In the genomic region with DNA sequence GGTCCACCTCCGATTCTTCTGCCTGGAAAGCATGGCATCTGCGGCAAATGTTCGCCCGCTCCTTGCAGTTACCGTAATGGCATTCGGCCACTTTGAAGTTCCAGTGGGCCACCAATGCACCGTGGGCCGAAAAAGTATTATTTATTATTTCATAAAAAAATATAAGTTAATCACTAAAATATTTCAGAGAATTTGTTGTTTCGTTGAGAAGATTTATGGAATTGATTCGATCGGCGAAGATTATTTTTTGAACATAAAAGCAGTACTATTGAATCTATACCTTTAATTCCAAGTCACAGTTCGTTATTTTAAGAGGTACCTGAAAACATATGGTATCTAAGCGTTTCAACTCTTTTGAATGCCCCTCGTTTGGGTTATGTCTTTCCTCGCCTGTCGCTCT, we compare ENCODE assay signal across 4 fruit fly cellular contexts.
A peak's percentile ranks its signal among the peaks of the same experiment; 100 is the strongest.
TF ChIP-seq lines count a peak whose summit lies in the region.

No protein-coding gene starts in this region.

- TF ChIP-seq CTCF in whole organism, embryonic (GFP tag; optimal IDR thresholded peaks at IDR 0.05; lab: Kevin White, UChicago) = no peak

TF ChIP-seq in whole organism, embryonic, 481 proteins besides CTCF, POLR2A, EP300 and RAD21:
- TF ChIP-seq CG15073 (GFP tag; optimal IDR thresholded peaks at IDR 0.05; lab: Kevin White, UChicago) (no peak), salm (tag; optimal IDR thresholded peaks at IDR 0.05; lab: Kevin White, UChicago) (no peak), CG11696 (GFP tag; IDR thresholded peaks at IDR 0.05; lab: Robert Waterston, UW) (no peak), bsh (GFP tag; optimal IDR thresholded peaks at IDR 0.05; lab: Kevin White, UChicago) (peak in 1 of 2 experiments; percentile 23), gem (tag; optimal IDR thresholded peaks at IDR 0.05; lab: Kevin White, UChicago) (peak; percentile 33), CG17361 (GFP tag; IDR thresholded peaks at IDR 0.05; lab: Robert Waterston, UW) (no peak), Hmx (GFP tag; optimal IDR thresholded peaks at IDR 0.05; lab: Kevin White, UChicago) (no peak), tup (GFP tag; optimal IDR thresholded peaks at IDR 0.05; lab: Kevin White, UChicago) (no peak)

TF ChIP-seq in whole organism, prepupa, 60 proteins besides CTCF, POLR2A, EP300 and RAD21 (continues in another document):
- TF ChIP-seq CG15336 (GFP tag; IDR thresholded peaks at IDR 0.05; lab: Robert Waterston, UW) (peak; percentile 42), CG32006 (GFP tag; optimal IDR thresholded peaks at IDR 0.05; lab: Kevin White, UChicago) (peak; percentile 23), OdsH (GFP tag; optimal IDR thresholded peaks at IDR 0.05; lab: Kevin White, UChicago) (peak; percentile 41), achi (GFP tag; optimal IDR thresholded peaks at IDR 0.05; lab: Kevin White, UChicago) (peak; percentile 62), CG6163 (GFP tag; IDR thresholded peaks at IDR 0.05; lab: Robert Waterston, UW) (peak; percentile 34; the same call in 1 of the 3 replicates), CG10631 (GFP tag; optimal IDR thresholded peaks at IDR 0.05; lab: Kevin White, UChicago) (peak; percentile 31), Hr39 (GFP tag; optimal IDR thresholded peaks at IDR 0.05; lab: Kevin White, UChicago) (peak; percentile 11), CG3032 (tag; optimal IDR thresholded peaks at IDR 0.05; lab: Kevin White, UChicago) (peak; percentile 28), Hr4 (GFP tag; optimal IDR thresholded peaks at IDR 0.05; lab: Kevin White, UChicago) (no peak), vri (GFP tag; optimal IDR thresholded peaks at IDR 0.05; lab: Kevin White, UChicago) (no peak), fd85E (GFP tag; optimal IDR thresholded peaks at IDR 0.05; lab: Kevin White, UChicago) (no peak), acj6 (GFP tag; optimal IDR thresholded peaks at IDR 0.05; lab: Kevin White, UChicago) (peak; percentile 47), lz (GFP tag; optimal IDR thresholded peaks at IDR 0.05; lab: Kevin White, UChicago) (peak; percentile 20), Eip78C (GFP tag; lab: Kevin White, UChicago) (peak; percentile 39), CG10669 (GFP tag; optimal IDR thresholded peaks at IDR 0.05; lab: Kevin White, UChicago) (peak; percentile 28), Ets96B (tag; optimal IDR thresholded peaks at IDR 0.05; lab: Kevin White, UChicago) (peak; percentile 33), CG6276 (GFP tag; optimal IDR thresholded peaks at IDR 0.05; lab: Kevin White, UChicago) (no peak), fkh (GFP tag; optimal IDR thresholded peaks at IDR 0.05; lab: Kevin White, UChicago) (no peak), CG8319 (GFP tag; optimal IDR thresholded peaks at IDR 0.05; lab: Kevin White, UChicago) (no peak), topi (GFP tag; optimal IDR thresholded peaks at IDR 0.05; lab: Kevin White, UChicago) (no peak), svp (GFP tag; lab: Kevin White, UChicago) (peak; percentile 57), fd59A (GFP tag; optimal IDR thresholded peaks at IDR 0.05; lab: Kevin White, UChicago) (peak; percentile 18), salr (GFP tag; optimal IDR thresholded peaks at IDR 0.05; lab: Kevin White, UChicago) (peak; percentile 19 to 26), pdm3 (GFP tag; optimal IDR thresholded peaks at IDR 0.05; lab: Kevin White, UChicago) (peak; percentile 40), CG8119 (GFP tag; IDR thresholded peaks at IDR 0.05; lab: Robert Waterston, UW) (peak; percentile 49; the same call in 1 of the 3 replicates), esn (GFP tag; optimal IDR thresholded peaks at IDR 0.05; lab: Kevin White, UChicago) (peak; percentile 27)

TF ChIP-seq in whole organism, pupa, 21 proteins besides CTCF, POLR2A, EP300 and RAD21:
- TF ChIP-seq gl (tag; optimal IDR thresholded peaks at IDR 0.05; lab: Kevin White, UChicago) = no peak
- TF ChIP-seq fd96Ca (GFP tag; IDR thresholded peaks at IDR 0.05; lab: Robert Waterston, UW) = no peak
- no peak for TF ChIP-seq D1 (tag; optimal IDR thresholded peaks at IDR 0.05; lab: Kevin White, UChicago)
- no peak for TF ChIP-seq CG32121 (GFP tag; IDR thresholded peaks at IDR 0.05; lab: Robert Waterston, UW)
- TF ChIP-seq CG10348 (GFP tag; IDR thresholded peaks at IDR 0.05; lab: Robert Waterston, UW) = no peak
- TF ChIP-seq CG8301 (tag; optimal IDR thresholded peaks at IDR 0.05; lab: Kevin White, UChicago) = peak; percentile 43
- TF ChIP-seq CG14655 (GFP tag; optimal IDR thresholded peaks at IDR 0.05; lab: Kevin White, UChicago) = peak; percentile 54
- TF ChIP-seq CG9948 (tag; optimal IDR thresholded peaks at IDR 0.05; lab: Kevin White, UChicago) = peak; percentile 55
- no peak for TF ChIP-seq Pif1A (GFP tag; optimal IDR thresholded peaks at IDR 0.05; lab: Kevin White, UChicago)
- peak; percentile 38 for TF ChIP-seq CG17806 (tag; optimal IDR thresholded peaks at IDR 0.05; lab: Kevin White, UChicago)
- TF ChIP-seq CG8159 (tag; optimal IDR thresholded peaks at IDR 0.05; lab: Kevin White, UChicago) = peak; percentile 50
- no peak for TF ChIP-seq Ets98B (GFP tag; IDR thresholded peaks at IDR 0.05; lab: Robert Waterston, UW)
- peak; percentile 5 for TF ChIP-seq CG34367 (tag; optimal IDR thresholded peaks at IDR 0.05; lab: Kevin White, UChicago)
- no peak for TF ChIP-seq CG13204 (GFP tag; optimal IDR thresholded peaks at IDR 0.05; lab: Kevin White, UChicago)
- peak; percentile 41 for TF ChIP-seq CG15710 (tag; optimal IDR thresholded peaks at IDR 0.05; lab: Kevin White, UChicago)

TF ChIP-seq in whole organism, wandering third instar larva, 38 proteins besides CTCF, POLR2A, EP300 and RAD21:
- TF ChIP-seq foxo (GFP tag; optimal IDR thresholded peaks at IDR 0.05; lab: Kevin White, UChicago) (peak in 1 of 2 experiments; percentile 3), OdsH (GFP tag; optimal IDR thresholded peaks at IDR 0.05; lab: Kevin White, UChicago) (peak; percentile 29), Sp1 (GFP tag; optimal IDR thresholded peaks at IDR 0.05; lab: Kevin White, UChicago) (peak; percentile 19), Vsx2 (GFP tag; optimal IDR thresholded peaks at IDR 0.05; lab: Kevin White, UChicago; ENCODE audit: partially characterized antibody) (no peak), HLH106 (tag; optimal IDR thresholded peaks at IDR 0.05; lab: Kevin White, UChicago) (peak; percentile 15), dl (GFP tag; optimal IDR thresholded peaks at IDR 0.05; lab: Kevin White, UChicago; ENCODE audit: insufficient read depth in 1 of 2, partially characterized antibody in 2 of 2) (no peak)
